Fruit fly (Drosophila melanogaster): ENCODE results near the gene elm.

Gene elm

dm6 chr3R:5684550-5685118 is 30.0 kb upstream of the elm start:
- TF ChIP-seq vvl (GFP tag; IDR thresholded peaks at IDR 0.05) (peak; percentile 8; the same call in 1 of the 2 replicates), insv (GFP tag; optimal IDR thresholded peaks at IDR 0.05) (peak in 1 of 2 experiments; percentile 25), wek (GFP tag; optimal IDR thresholded peaks at IDR 0.05) (no peak), Ets65A (GFP tag) (peak; percentile 48), CTCF (GFP tag; optimal IDR thresholded peaks at IDR 0.05) (peak; percentile 79), YL-1 (GFP tag; optimal IDR thresholded peaks at IDR 0.05) (no peak), Sox102F (GFP tag; optimal IDR thresholded peaks at IDR 0.05) (no peak), Jarid2 (GFP tag; optimal IDR thresholded peaks at IDR 0.05) (no peak), rib (GFP tag; IDR thresholded peaks at IDR 0.05) (peak; percentile 30; the same call in 1 of the 2 replicates), CG15479 (GFP tag; optimal IDR thresholded peaks at IDR 0.05) (peak; percentile 76), cg (GFP tag; optimal IDR thresholded peaks at IDR 0.05) (peak; percentile 85), CG6765 (GFP tag; optimal IDR thresholded peaks at IDR 0.05) (no peak), CG34224 (GFP tag; IDR thresholded peaks at IDR 0.05; ENCODE audit: partially characterized antibody) (0 out of 3 replicates have a peak, but pooled peaks have one; percentile 33), tll (GFP tag; optimal IDR thresholded peaks at IDR 0.05) (no peak), sens (GFP tag) (peak; percentile 55), lbe (GFP tag; optimal IDR thresholded peaks at IDR 0.05) (no peak)

- peak; percentile 18 for TF ChIP-seq Dek (tag; optimal IDR thresholded peaks at IDR 0.05)
- no peak for TF ChIP-seq exex (tag; optimal IDR thresholded peaks at IDR 0.05)
- TF ChIP-seq H2.0 (GFP tag; IDR thresholded peaks at IDR 0.05): peak; percentile 35; the same call in 1 of the 2 replicates
- TF ChIP-seq CG5953 (GFP tag; IDR thresholded peaks at IDR 0.05): peak; percentile 77
- TF ChIP-seq CG9797 (GFP tag; optimal IDR thresholded peaks at IDR 0.05): no peak
- peak; percentile 54 for TF ChIP-seq Fer1 (GFP tag; optimal IDR thresholded peaks at IDR 0.05)
- TF ChIP-seq Dip3 (GFP tag; optimal IDR thresholded peaks at IDR 0.05): no peak
- TF ChIP-seq CG15011 (GFP tag; optimal IDR thresholded peaks at IDR 0.05): no peak
- TF ChIP-seq zfh2 (GFP tag; optimal IDR thresholded peaks at IDR 0.05): no peak
- peak; percentile 3 for TF ChIP-seq CG3281 (GFP tag; optimal IDR thresholded peaks at IDR 0.05)
- no peak for TF ChIP-seq corto (GFP tag; optimal IDR thresholded peaks at IDR 0.05)
- TF ChIP-seq CG10979 (tag; optimal IDR thresholded peaks at IDR 0.05): peak; percentile 82
- no peak for TF ChIP-seq trh (GFP tag; optimal IDR thresholded peaks at IDR 0.05)
- TF ChIP-seq CG12299 (tag; optimal IDR thresholded peaks at IDR 0.05): peak; percentile 35
- TF ChIP-seq CG12236 (GFP tag; optimal IDR thresholded peaks at IDR 0.05): peak; percentile 2
- no peak for TF ChIP-seq Trl (optimal IDR thresholded peaks at IDR 0.05)
- TF ChIP-seq Trl (GFP tag; optimal IDR thresholded peaks at IDR 0.05): peak; percentile 8
- TF ChIP-seq CG6689 (GFP tag; IDR thresholded peaks at IDR 0.05): peak; percentile 48
- TF ChIP-seq gsb (GFP tag; IDR thresholded peaks at IDR 0.05): no peak
- TF ChIP-seq CG16813 (GFP tag; IDR thresholded peaks at IDR 0.05; ENCODE audit: partially characterized antibody): no peak
- TF ChIP-seq Vsx1 (GFP tag; optimal IDR thresholded peaks at IDR 0.05): no peak
- peak; percentile 85 for TF ChIP-seq Xrp1 (GFP tag; IDR thresholded peaks at IDR 0.05)
- TF ChIP-seq salm (tag; optimal IDR thresholded peaks at IDR 0.05): peak; percentile 71
- TF ChIP-seq oc (tag; optimal IDR thresholded peaks at IDR 0.05): peak; percentile 63
- no peak for TF ChIP-seq Myb (GFP tag; optimal IDR thresholded peaks at IDR 0.05)
- no peak for TF ChIP-seq Sox100B (GFP tag; optimal IDR thresholded peaks at IDR 0.05)
- no peak for TF ChIP-seq Ada2b (GFP tag; IDR thresholded peaks at IDR 0.05)
- no peak for TF ChIP-seq sc (optimal IDR thresholded peaks at IDR 0.05)
- TF ChIP-seq sc (GFP tag; optimal IDR thresholded peaks at IDR 0.05): no peak
- TF ChIP-seq Mad (GFP tag; optimal IDR thresholded peaks at IDR 0.05): peak; percentile 23
- peak; percentile 73 for TF ChIP-seq nmo (GFP tag; optimal IDR thresholded peaks at IDR 0.05)
- peak; percentile 57 for TF ChIP-seq CG1233 (GFP tag; optimal IDR thresholded peaks at IDR 0.05)
- TF ChIP-seq eve (GFP tag; optimal IDR thresholded peaks at IDR 0.05): no peak
Observed at dm6 chr3R:5682921-5683748, 28.5 kb upstream of the elm start.

Data from whole organism, embryonic.